Worm (Caenorhabditis elegans) whole organism, young adult: ENCODE measurements around the gene Y38F2AR.3.

Experiments used
- B0019.2 ChIP-seq: fragments of 200-800 bp; sonication (Bioruptor generic); conservative IDR thresholded peaks from 2 replicates; pipeline ENCODE4 v1.3.6; 2022; ENCODE audit warnings: missing genetic modification reagents, missing genetic modification characterization, missing compliant biosample characterization
- B0035.1 ChIP-seq: sonication (generic microtip); optimal IDR thresholded peaks from 2 replicates; lab custom pipeline; 2016; ENCODE audit warnings: missing genetic modification characterization, mild to moderate bottlenecking, missing compliant biosample characterization, missing genotype, missing genetic modification reagents
- B0261.1 ChIP-seq: sonication (generic microtip); optimal IDR thresholded peaks from 2 replicates; lab custom pipeline; 2016; ENCODE audit warnings: mild to moderate bottlenecking, missing genetic modification characterization, moderate library complexity, missing compliant biosample characterization
- D2030.7 ChIP-seq: fragments of 200-800 bp; sonication (Bioruptor generic); IDR thresholded peaks from 2 replicates; pipeline ENCODE4 v1.3.6; 2022; ENCODE audit warnings: missing genetic modification reagents, missing genetic modification characterization, missing compliant biosample characterization
- F10E7.11 ChIP-seq: sonication (generic microtip); optimal IDR thresholded peaks from 2 replicates; lab custom pipeline; 2017; ENCODE audit warnings: mild to moderate bottlenecking, missing genetic modification characterization, moderate library complexity, missing compliant biosample characterization
- F55B11.4 ChIP-seq: sonication (generic microtip); optimal IDR thresholded peaks from 2 replicates; lab custom pipeline; 2016; ENCODE audit warnings: missing compliant biosample characterization, missing genetic modification characterization, borderline replicate concordance; ENCODE audit not compliant: insufficient read depth
- F57A8.1 ChIP-seq: fragments of 200-800 bp; sonication (Bioruptor generic); optimal IDR thresholded peaks from 2 replicates; lab custom pipeline; 2018; ENCODE audit warnings: mild to moderate bottlenecking, missing genetic modification characterization, moderate library complexity, missing compliant biosample characterization
- F57C9.4 ChIP-seq: sonication (generic microtip); optimal IDR thresholded peaks from 2 replicates; lab custom pipeline; 2017; ENCODE audit warnings: mild to moderate bottlenecking, missing genetic modification characterization, missing compliant biosample characterization
- K12H6.12 ChIP-seq: fragments of 200-800 bp; sonication (Bioruptor generic); optimal IDR thresholded peaks from 2 replicates; lab custom pipeline; 2018; ENCODE audit warnings: mild to moderate bottlenecking, missing genetic modification characterization, missing compliant biosample characterization
- T07F8.4 ChIP-seq: sonication (generic microtip); optimal IDR thresholded peaks from 2 replicates; lab custom pipeline; 2016; ENCODE audit warnings: mild to moderate bottlenecking, missing genetic modification characterization, moderate library complexity, missing compliant biosample characterization
- Y53F4B.3 ChIP-seq: fragments of 200-800 bp; sonication (Bioruptor generic); IDR thresholded peaks from 2 replicates; pipeline ENCODE4 v1.3.6; 2022; ENCODE audit warnings: missing genetic modification reagents, missing genetic modification characterization, missing compliant biosample characterization
- Y53G8AR.9 ChIP-seq: fragments of 200-800 bp; sonication (Bioruptor generic); conservative IDR thresholded peaks from 2 replicates; pipeline ENCODE4 v1.3.6; 2022; ENCODE audit warnings: missing genetic modification reagents, missing genetic modification characterization, missing compliant biosample characterization
- ZK185.1 ChIP-seq: sonication (generic microtip); optimal IDR thresholded peaks from 2 replicates; lab custom pipeline; 2016; ENCODE audit warnings: mild to moderate bottlenecking, missing genetic modification characterization, missing compliant biosample characterization; ENCODE audit not compliant: poor library complexity, severe bottlenecking
- ama-1 ChIP-seq, 3 experiments: fragments of 150-350 bp in 1 of 3; sonication (generic microtip) in 2 of 3; optimal IDR thresholded peaks; 2 replicates each; lab custom pipeline; 2014 to 2018; ENCODE audit warnings: missing biosample characterization in 2 of 3, missing genetic modification characterization in 2 of 3, missing genetic modification reagents in 2 of 3
- atf-7 ChIP-seq: sonication (generic microtip); optimal IDR thresholded peaks from 2 replicates; lab custom pipeline; 2017; ENCODE audit warnings: mild to moderate bottlenecking, missing genetic modification characterization, missing compliant biosample characterization
- attf-3 ChIP-seq: fragments of 200-800 bp; sonication (Bioruptor generic); conservative IDR thresholded peaks from 2 replicates; pipeline ENCODE4 v1.3.6; 2022; ENCODE audit warnings: missing genetic modification reagents, missing genetic modification characterization, missing compliant biosample characterization
- bed-1 ChIP-seq: fragments of 200-800 bp; sonication (Bioruptor generic); IDR thresholded peaks from 2 replicates; pipeline ENCODE4 v1.3.6; 2022; ENCODE audit warnings: missing genetic modification reagents, missing genetic modification characterization, missing compliant biosample characterization
- ceh-100 ChIP-seq: fragments of 200-800 bp; sonication (Bioruptor generic); IDR thresholded peaks from 2 replicates; pipeline ENCODE4 v1.3.6; 2022; ENCODE audit warnings: missing genetic modification reagents, missing genetic modification characterization, missing compliant biosample characterization
- ceh-27 ChIP-seq: fragments of 200-800 bp; sonication (Bioruptor generic); optimal IDR thresholded peaks from 2 replicates; lab custom pipeline; 2018; ENCODE audit warnings: mild to moderate bottlenecking, missing genetic modification characterization, moderate library complexity, missing compliant biosample characterization
- ceh-58 ChIP-seq: fragments of 200-800 bp; sonication (Bioruptor generic); IDR thresholded peaks from 2 replicates; pipeline ENCODE4 v1.3.6; 2022; ENCODE audit warnings: missing genetic modification characterization, missing compliant biosample characterization
- efl-1 ChIP-seq: fragments of 150-350 bp; optimal IDR thresholded peaks from 2 replicates; lab custom pipeline; 2014; ENCODE audit warnings: missing biosample characterization, missing genetic modification reagents, missing genetic modification characterization
- egl-18 ChIP-seq: fragments of 200-800 bp; sonication (Bioruptor generic); IDR thresholded peaks from 2 replicates; pipeline ENCODE4 v1.3.6; 2022; ENCODE audit warnings: missing genetic modification reagents, missing genetic modification characterization, missing compliant biosample characterization
- ekl-4 ChIP-seq: fragments of 200-800 bp; sonication (Bioruptor generic); IDR thresholded peaks from 2 replicates; pipeline ENCODE4 v1.3.6; 2022; ENCODE audit warnings: missing genetic modification reagents, missing genetic modification characterization, missing compliant biosample characterization
- fkh-3 ChIP-seq: sonication (generic microtip); optimal IDR thresholded peaks from 2 replicates; lab custom pipeline; 2016; ENCODE audit warnings: mild to moderate bottlenecking, missing genetic modification characterization, missing compliant biosample characterization
- hlh-12 ChIP-seq: sonication (generic microtip); optimal IDR thresholded peaks from 2 replicates; lab custom pipeline; 2016; ENCODE audit warnings: missing genetic modification characterization, missing compliant biosample characterization
- hmg-1.2 ChIP-seq: fragments of 200-800 bp; sonication (Bioruptor generic); IDR thresholded peaks from 2 replicates; pipeline ENCODE4 v1.3.6; 2022; ENCODE audit warnings: missing genetic modification reagents, missing genetic modification characterization, missing compliant biosample characterization
- hrde-1 ChIP-seq: sonication (generic microtip); optimal IDR thresholded peaks from 2 replicates; lab custom pipeline; 2016; ENCODE audit warnings: missing genetic modification characterization, mild to moderate bottlenecking, missing compliant biosample characterization, moderate library complexity, missing genotype, missing genetic modification reagents, borderline replicate concordance
- lag-1 ChIP-seq: fragments of 200-800 bp; sonication (Bioruptor generic); IDR thresholded peaks from 2 replicates; pipeline ENCODE4 v1.3.6; 2022; ENCODE audit warnings: missing genetic modification reagents, missing genetic modification characterization, missing compliant biosample characterization
- lin-35 ChIP-seq, 3 experiments: fragments of 150-350 bp in 2 of 3; sonication (generic microtip) in 1 of 3; optimal IDR thresholded peaks; 2 replicates each; lab custom pipeline; 2014 to 2018; ENCODE audit warnings: missing biosample characterization in 3 of 3, missing genetic modification characterization in 3 of 3, missing genetic modification reagents in 3 of 3
- lir-1 ChIP-seq: fragments of 200-800 bp; sonication (Bioruptor generic); conservative IDR thresholded peaks from 2 replicates; pipeline ENCODE4 v1.3.6; 2022; ENCODE audit warnings: missing genetic modification reagents, missing genetic modification characterization, missing compliant biosample characterization
- madf-10 ChIP-seq: sonication (generic microtip); optimal IDR thresholded peaks from 2 replicates; lab custom pipeline; 2016; ENCODE audit warnings: mild to moderate bottlenecking, missing genetic modification characterization, missing compliant biosample characterization
- madf-8 ChIP-seq: fragments of 200-800 bp; sonication (Bioruptor generic); conservative IDR thresholded peaks from 2 replicates; pipeline ENCODE4 v1.3.6; 2022; ENCODE audit warnings: missing genetic modification reagents, missing genetic modification characterization, missing compliant biosample characterization
- mcd-1 ChIP-seq: fragments of 200-800 bp; sonication (Bioruptor generic); IDR thresholded peaks from 2 replicates; pipeline ENCODE4 v1.3.6; 2022; ENCODE audit warnings: missing genetic modification reagents, missing genetic modification characterization, missing compliant biosample characterization
- mel-28 ChIP-seq: sonication (generic microtip); optimal IDR thresholded peaks from 2 replicates; lab custom pipeline; 2016; ENCODE audit warnings: borderline replicate concordance, mild to moderate bottlenecking, missing genetic modification characterization, missing compliant biosample characterization
- nfya-1 ChIP-seq: sonication (generic microtip); optimal IDR thresholded peaks from 2 replicates; lab custom pipeline; 2017; ENCODE audit warnings: antibody characterized with exemption, missing compliant biosample characterization, missing genetic modification characterization, borderline replicate concordance; ENCODE audit not compliant: insufficient read depth
- nfyb-1 ChIP-seq: fragments of 200-800 bp; sonication (Bioruptor generic); IDR thresholded peaks from 2 replicates; pipeline ENCODE4 v1.3.6; 2022; ENCODE audit warnings: missing genetic modification reagents, missing genetic modification characterization, missing compliant biosample characterization
- nhr-120 ChIP-seq: fragments of 200-800 bp; sonication (Bioruptor generic); IDR thresholded peaks from 2 replicates; pipeline ENCODE4 v1.3.6; 2022; ENCODE audit warnings: missing genetic modification characterization, missing compliant biosample characterization
- nhr-27 ChIP-seq: fragments of 200-800 bp; sonication (Bioruptor generic); optimal IDR thresholded peaks from 2 replicates; lab custom pipeline; 2018; ENCODE audit warnings: mild to moderate bottlenecking, missing genetic modification characterization, moderate library complexity, missing compliant biosample characterization
- pha-4 ChIP-seq: fragments of 150-350 bp; sonication (generic microtip); optimal IDR thresholded peaks from 2 replicates; lab custom pipeline; 2014; ENCODE audit warnings: missing biosample characterization, missing genetic modification reagents, missing genetic modification characterization
- sdz-38 ChIP-seq: sonication (generic microtip); optimal IDR thresholded peaks from 2 replicates; lab custom pipeline; 2016; ENCODE audit warnings: missing genotype, missing genetic modification characterization, missing compliant biosample characterization
- tbx-9 ChIP-seq: sonication (generic microtip); optimal IDR thresholded peaks from 2 replicates; lab custom pipeline; 2016; ENCODE audit warnings: borderline replicate concordance, missing genetic modification characterization, inconsistent platforms, missing compliant biosample characterization
- unc-62 ChIP-seq: fragments of 150-350 bp; optimal IDR thresholded peaks from 2 replicates; lab custom pipeline; 2014; ENCODE audit warnings: missing biosample characterization, missing genetic modification reagents, missing genetic modification characterization
- zfh-2 ChIP-seq: fragments of 200-800 bp; sonication (Bioruptor generic); conservative IDR thresholded peaks from 2 replicates; pipeline ENCODE4 v1.3.6; 2022; ENCODE audit warnings: missing genetic modification reagents, missing genetic modification characterization, missing compliant biosample characterization
- zim-3 ChIP-seq: sonication (generic microtip); optimal IDR thresholded peaks from 2 replicates; lab custom pipeline; 2017; ENCODE audit warnings: mild to moderate bottlenecking, missing genetic modification characterization, moderate library complexity, missing compliant biosample characterization
- ztf-6 ChIP-seq: fragments of 200-800 bp; sonication (Bioruptor generic); IDR thresholded peaks from 2 replicates; pipeline ENCODE4 v1.3.6; 2022; ENCODE audit warnings: missing genetic modification reagents, missing genetic modification characterization, missing compliant biosample characterization

The Y38F2AR.3 gene

ce11 chrIV:2388949-2389495 lies 5.2 kb downstream of the Y38F2AR.3 start, which contains the start of gene trap-3 (continued):
- peak; percentile 99 for TF ChIP-seq nfyb-1 (GFP tag; lab: Robert Waterston, UW)
- no peak for TF ChIP-seq sdz-38 (tag; lab: Kevin White, UChicago)
- no peak for TF ChIP-seq hlh-12 (tag; lab: Kevin White, UChicago)
- 0 out of 2 replicates have a peak, but pooled peaks have one; percentile 49 for TF ChIP-seq nhr-120 (GFP tag; lab: Robert Waterston, UW)
- peak; percentile 96 for TF ChIP-seq D2030.7 (GFP tag; lab: Robert Waterston, UW)
- peak; percentile 98 for TF ChIP-seq Y53G8AR.9 (GFP tag; lab: Robert Waterston, UW)
- TF ChIP-seq B0261.1 (tag; lab: Kevin White, UChicago), result peak; percentile 26
- TF ChIP-seq bed-1 (GFP tag; lab: Robert Waterston, UW), result 0 out of 2 replicates have a peak, but pooled peaks have one; percentile 35
- TF ChIP-seq lag-1 (GFP tag; lab: Robert Waterston, UW), result no peak
- no peak for TF ChIP-seq ZK185.1 (tag; lab: Kevin White, UChicago)
- TF ChIP-seq F55B11.4, result no peak
- TF ChIP-seq nhr-27 (tag; lab: Kevin White, UChicago), result peak; percentile 38
- TF ChIP-seq T07F8.4 (tag; lab: Kevin White, UChicago), result peak; percentile 52
- no peak for TF ChIP-seq F10E7.11 (tag; lab: Kevin White, UChicago)
- TF ChIP-seq ceh-58, result no peak
- TF ChIP-seq lin-35 (GFP tag; optimal IDR thresholded peaks at IDR 0.05; lab: Kevin White, UChicago), result peak in 2 of 3 experiments; percentile 13 to 86
- peak; percentile 80 for TF ChIP-seq attf-3 (GFP tag; lab: Robert Waterston, UW)
- no peak for TF ChIP-seq F57C9.4
- peak; percentile 97 for TF ChIP-seq ceh-27 (GFP tag; lab: Kevin White, UChicago)
- TF ChIP-seq Y53F4B.3, result no peak
- TF ChIP-seq K12H6.12 (tag; lab: Kevin White, UChicago), result peak; percentile 98
- TF ChIP-seq ekl-4, result peak; percentile 97
- TF ChIP-seq hrde-1 (tag; lab: Kevin White, UChicago), result peak; percentile 72
- TF ChIP-seq pha-4 (tag; lab: Kevin White, UChicago), result no peak
- peak; percentile 22 for TF ChIP-seq unc-62 (GFP tag; lab: Kevin White, UChicago)
- peak; percentile 71; the same call in 1 of the 2 replicates for TF ChIP-seq madf-8 (GFP tag; lab: Robert Waterston, UW)
- TF ChIP-seq ceh-100, result peak; percentile 84
- peak; percentile 93 for TF ChIP-seq lir-1 (GFP tag; lab: Robert Waterston, UW)
- TF ChIP-seq atf-7, result peak; percentile 92
- TF ChIP-seq zim-3 (tag; lab: Kevin White, UChicago), result peak; percentile 38
- TF ChIP-seq B0019.2 (GFP tag; lab: Robert Waterston, UW), result peak; percentile 82
- peak; percentile 97 for TF ChIP-seq hmg-1.2

- TF ChIP-seq unc-62 (GFP tag; lab: Kevin White, UChicago), result no peak
- no peak for TF ChIP-seq efl-1 (GFP tag; lab: Kevin White, UChicago)
- peak; percentile 57; the same call in 1 of the 2 replicates for TF ChIP-seq zfh-2 (GFP tag; lab: Robert Waterston, UW)
- TF ChIP-seq egl-18 (GFP tag; lab: Robert Waterston, UW), result 0 out of 2 replicates have a peak, but pooled peaks have one; percentile 17
- TF ChIP-seq sdz-38 (tag; lab: Kevin White, UChicago), result no peak
Measured at ce11 chrIV:2389745-2390144, 5.9 kb downstream of the Y38F2AR.3 start.

ce11 chrIV:2390251-2390672 lies 6.4 kb downstream of the Y38F2AR.3 start:
- peak; percentile 87 for TF ChIP-seq mcd-1
- TF ChIP-seq D2030.7 (GFP tag; lab: Robert Waterston, UW), result peak; percentile 41; the same call in 1 of the 2 replicates
- TF ChIP-seq B0035.1 (tag; lab: Kevin White, UChicago), result peak; percentile 45
- TF ChIP-seq nfya-1 (tag; lab: Kevin White, UChicago), result no peak
- no peak for TF ChIP-seq mel-28 (tag; lab: Kevin White, UChicago)
- TF ChIP-seq ama-1 (optimal IDR thresholded peaks at IDR 0.05; lab: Kevin White, UChicago), result no peak
- TF ChIP-seq ama-1 (GFP tag; optimal IDR thresholded peaks at IDR 0.05; lab: Kevin White, UChicago), result no peak
- peak; percentile 19 for TF ChIP-seq K12H6.12 (tag; lab: Kevin White, UChicago)
- no peak for TF ChIP-seq ztf-6 (GFP tag; lab: Robert Waterston, UW)
- TF ChIP-seq tbx-9 (tag; lab: Kevin White, UChicago), result no peak
- peak; percentile 61 for TF ChIP-seq atf-7
- TF ChIP-seq fkh-3 (tag; lab: Kevin White, UChicago), result no peak
- TF ChIP-seq F57A8.1 (GFP tag; lab: Kevin White, UChicago), result no peak
- peak; percentile 29 for TF ChIP-seq madf-10 (tag; lab: Kevin White, UChicago)
